Fruit fly (Drosophila melanogaster) whole organism, pupa: Measurements from ENCODE around the gene Rnp4F.

Experiments
- CG10348 ChIP-seq: fragments of 200-800 bp; sonication (Bioruptor generic); IDR thresholded peaks from 2 replicates; pipeline ENCODE4 v1.3.6; 2022; ENCODE audit warnings: missing biosample characterization, missing genetic modification characterization
- CG12605 ChIP-seq: fragments of 200-800 bp; sonication (Bioruptor generic); IDR thresholded peaks from 2 replicates; pipeline ENCODE4 v1.3.6; 2022; ENCODE audit warnings: missing biosample characterization, missing genetic modification characterization
- CG13204 ChIP-seq: fragments of 200-800 bp; sonication (Bioruptor generic); optimal IDR thresholded peaks from 2 replicates; lab custom pipeline; 2018; ENCODE audit warnings: missing biosample characterization, mild to moderate bottlenecking, missing genetic modification characterization, moderate library complexity
- CG14655 ChIP-seq: fragments of 200-800 bp; sonication (Bioruptor generic); optimal IDR thresholded peaks from 3 replicates; lab custom pipeline; 2017; ENCODE audit warnings: mild to moderate bottlenecking, missing biosample characterization, missing genetic modification reagents, missing genetic modification characterization
- CG15710 ChIP-seq: fragments of 200-800 bp; sonication (Bioruptor generic); optimal IDR thresholded peaks from 2 replicates; lab custom pipeline; 2018; ENCODE audit warnings: missing biosample characterization, mild to moderate bottlenecking, missing genetic modification characterization, moderate library complexity
- CG17806 ChIP-seq: fragments of 200-800 bp; sonication (Bioruptor generic); optimal IDR thresholded peaks from 2 replicates; lab custom pipeline; 2018; ENCODE audit warnings: missing biosample characterization, mild to moderate bottlenecking, missing genetic modification characterization, moderate library complexity
- CG32121 ChIP-seq: fragments of 200-800 bp; sonication (Bioruptor generic); IDR thresholded peaks from 2 replicates; pipeline ENCODE4 v1.3.6; 2022; ENCODE audit warnings: missing biosample characterization, missing genetic modification characterization
- CG34367 ChIP-seq: fragments of 200-800 bp; sonication (Bioruptor generic); optimal IDR thresholded peaks from 2 replicates; lab custom pipeline; 2018; ENCODE audit warnings: missing biosample characterization, mild to moderate bottlenecking, missing genetic modification characterization
- CG4496 ChIP-seq: fragments of 200-800 bp; sonication (Bioruptor generic); IDR thresholded peaks from 3 replicates; pipeline ENCODE4 v1.3.6; 2022; ENCODE audit warnings: missing biosample characterization, missing genetic modification characterization
- CG8159 ChIP-seq: fragments of 200-800 bp; sonication (Bioruptor generic); optimal IDR thresholded peaks from 3 replicates; lab custom pipeline; 2018; ENCODE audit warnings: missing biosample characterization, mild to moderate bottlenecking, missing genetic modification characterization, moderate library complexity
- CG8301 ChIP-seq: fragments of 200-800 bp; sonication (Bioruptor generic); optimal IDR thresholded peaks from 2 replicates; lab custom pipeline; 2018; ENCODE audit warnings: missing biosample characterization, mild to moderate bottlenecking, missing genetic modification characterization
- CG9948 ChIP-seq: fragments of 200-800 bp; sonication (Bioruptor generic); optimal IDR thresholded peaks from 2 replicates; lab custom pipeline; 2018; ENCODE audit warnings: missing biosample characterization, mild to moderate bottlenecking, missing genetic modification characterization, moderate library complexity
- D1 ChIP-seq: fragments of 200-800 bp; sonication (Bioruptor generic); optimal IDR thresholded peaks from 2 replicates; lab custom pipeline; 2018; ENCODE audit warnings: missing biosample characterization, mild to moderate bottlenecking, missing genetic modification characterization, moderate library complexity
- EcR ChIP-seq: fragments of 200-800 bp; sonication (Bioruptor generic); optimal IDR thresholded peaks from 3 replicates; lab custom pipeline; 2019; ENCODE audit warnings: missing biosample characterization, missing genetic modification characterization, mild to moderate bottlenecking, moderate library complexity, missing genetic modification reagents
- Ets98B ChIP-seq: fragments of 200-800 bp; sonication (Bioruptor generic); IDR thresholded peaks from 2 replicates; pipeline ENCODE4 v1.3.6; 2022; ENCODE audit warnings: missing biosample characterization, missing genetic modification characterization
- Pif1A ChIP-seq: fragments of 200-800 bp; sonication (Bioruptor generic); optimal IDR thresholded peaks from 3 replicates; lab custom pipeline; 2016; ENCODE audit warnings: missing biosample characterization, missing genetic modification characterization
- Pif1B ChIP-seq: fragments of 200-800 bp; sonication (Bioruptor generic); optimal IDR thresholded peaks from 3 replicates; lab custom pipeline; 2016; ENCODE audit warnings: missing biosample characterization, missing genetic modification characterization
- Snoo ChIP-seq: fragments of 200-800 bp; sonication (Bioruptor generic); optimal IDR thresholded peaks from 3 replicates; lab custom pipeline; 2017; ENCODE audit warnings: missing biosample characterization, mild to moderate bottlenecking, missing genetic modification characterization, inconsistent platforms
- fd96Ca ChIP-seq: fragments of 200-800 bp; sonication (Bioruptor generic); IDR thresholded peaks from 3 replicates; pipeline ENCODE4 v1.3.6; 2022; ENCODE audit warnings: missing biosample characterization, missing genetic modification characterization
- gl ChIP-seq: fragments of 200-800 bp; sonication (Bioruptor generic); optimal IDR thresholded peaks from 2 replicates; lab custom pipeline; 2018; ENCODE audit warnings: missing biosample characterization, mild to moderate bottlenecking, missing genetic modification characterization
- rn ChIP-seq: fragments of 200-800 bp; sonication (Bioruptor generic); IDR thresholded peaks from 2 replicates; pipeline ENCODE4 v1.3.6; 2022; ENCODE audit warnings: missing biosample characterization, missing genetic modification characterization

The Rnp4F gene

dm6 chrX:5338435-5338834 lies 15.9 kb upstream of the Rnp4F start:
- TF ChIP-seq gl, result no peak
- TF ChIP-seq Pif1B (GFP tag; lab: Kevin White, UChicago), result no peak
- peak; percentile 30 for TF ChIP-seq CG14655
- TF ChIP-seq fd96Ca (GFP tag; lab: Robert Waterston, UW), result no peak
- no peak for TF ChIP-seq CG32121 (GFP tag; lab: Robert Waterston, UW)
- TF ChIP-seq CG8301 (tag; lab: Kevin White, UChicago), result no peak

- TF ChIP-seq CG32121 (GFP tag; lab: Robert Waterston, UW), result no peak
- no peak for TF ChIP-seq gl
- TF ChIP-seq Snoo (tag; lab: Kevin White, UChicago), result no peak
- no peak for TF ChIP-seq CG8301 (tag; lab: Kevin White, UChicago)
- no peak for TF ChIP-seq Ets98B
- no peak for TF ChIP-seq rn (GFP tag; lab: Robert Waterston, UW)
- no peak for TF ChIP-seq CG12605 (GFP tag; lab: Robert Waterston, UW)
These were observed 14.8 kb upstream of the Rnp4F start for dm6 chrX:5337316-5337715.

- peak; percentile 18 for TF ChIP-seq CG14655
- TF ChIP-seq CG13204, result no peak
- TF ChIP-seq CG34367, result no peak
- peak; percentile 23; the same call in 1 of the 3 replicates for TF ChIP-seq CG4496 (GFP tag; lab: Robert Waterston, UW)
- 0 out of 2 replicates have a peak, but pooled peaks have one; percentile 22 for TF ChIP-seq Ets98B
- peak; percentile 24 for TF ChIP-seq CG8301 (tag; lab: Kevin White, UChicago)
- TF ChIP-seq CG17806 (tag; lab: Kevin White, UChicago), result no peak
- no peak for TF ChIP-seq Pif1A (GFP tag; lab: Kevin White, UChicago)
- TF ChIP-seq rn (GFP tag; lab: Robert Waterston, UW), result no peak
- peak; percentile 15 for TF ChIP-seq CG9948 (tag; lab: Kevin White, UChicago)
- no peak for TF ChIP-seq EcR (GFP tag; lab: Kevin White, UChicago)
- TF ChIP-seq CG12605 (GFP tag; lab: Robert Waterston, UW), result no peak; the same call in 1 of the 2 replicates
- peak; percentile 34 for TF ChIP-seq CG15710
- TF ChIP-seq Pif1B (GFP tag; lab: Kevin White, UChicago), result no peak
- TF ChIP-seq fd96Ca (GFP tag; lab: Robert Waterston, UW), result no peak
- no peak for TF ChIP-seq gl
- peak; percentile 53 for TF ChIP-seq CG8159 (tag; lab: Kevin White, UChicago)
- TF ChIP-seq CG32121 (GFP tag; lab: Robert Waterston, UW), result peak; percentile 64
- TF ChIP-seq D1 (tag; lab: Kevin White, UChicago), result no peak
- no peak for TF ChIP-seq CG10348 (GFP tag; lab: Robert Waterston, UW)
These were observed 14.2 kb upstream of the Rnp4F start for dm6 chrX:5336722-5337121.

dm6 chrX:5332259-5332862 lies 9.9 kb upstream of the Rnp4F start, which contains the start of gene CanB:
CanB (plus strand) TSS chrX:5332499.
- TF ChIP-seq CG4496 (GFP tag; lab: Robert Waterston, UW) (peak; percentile 75), Ets98B (no peak), CG15710 (no peak), CG12605 (GFP tag; lab: Robert Waterston, UW) (0 out of 2 replicates have a peak, but pooled peaks have one; percentile 22)

dm6 chrX:5329266-5329898 lies 6.9 kb upstream of the Rnp4F start, which contains the start of the genes CG3309 and XRCC1:
CG3309 (minus strand) TSS chrX:5329347.
XRCC1 (plus strand) TSS chrX:5329876.
- TF ChIP-seq CG32121 (GFP tag; lab: Robert Waterston, UW), result peak; percentile 40; the same call in 1 of the 2 replicates
- no peak for TF ChIP-seq CG14655
- peak; percentile 2; the same call in 1 of the 2 replicates for TF ChIP-seq Ets98B
- peak; percentile 54; the same call in 1 of the 3 replicates for TF ChIP-seq CG4496 (GFP tag; lab: Robert Waterston, UW)
- TF ChIP-seq D1 (tag; lab: Kevin White, UChicago), result no peak
- TF ChIP-seq Pif1A (GFP tag; lab: Kevin White, UChicago), result no peak
- peak; percentile 33 for TF ChIP-seq CG8159 (tag; lab: Kevin White, UChicago)
- peak; percentile 14 for TF ChIP-seq CG8301 (tag; lab: Kevin White, UChicago)
- peak; percentile 53; the same call in 1 of the 3 replicates for TF ChIP-seq fd96Ca (GFP tag; lab: Robert Waterston, UW)
- peak; percentile 19 for TF ChIP-seq Snoo (tag; lab: Kevin White, UChicago)
- TF ChIP-seq, all 21 proteins: peak for 7

dm6 chrX:5323636-5324035 lies 1.1 kb upstream of the Rnp4F start, which contains the start of gene Mcm3:
Mcm3 (plus strand) TSS chrX:5323855.
- TF ChIP-seq Snoo (tag; lab: Kevin White, UChicago) (no peak), CG14655 (no peak), CG9948 (tag; lab: Kevin White, UChicago) (no peak), CG8301 (tag; lab: Kevin White, UChicago) (no peak)
